Fruit fly (Drosophila melanogaster) whole organism, embryonic: ENCODE results near the gene euc.
A peak's percentile ranks its signal among the peaks of the same experiment; 100 is the strongest.

Source experiments
- CG10431 ChIP-seq: fragments of 200-800 bp; sonication (Bioruptor generic); optimal IDR thresholded peaks from 3 replicates; lab custom pipeline; 2018; ENCODE audit warnings: missing biosample characterization, mild to moderate bottlenecking, missing genetic modification characterization
- CG10979 ChIP-seq: fragments of 200-800 bp; sonication (Bioruptor generic); optimal IDR thresholded peaks from 2 replicates; lab custom pipeline; 2018; ENCODE audit warnings: missing biosample characterization, mild to moderate bottlenecking, missing genetic modification characterization, moderate library complexity
- CG11085 ChIP-seq: fragments of 200-800 bp; sonication (Bioruptor generic); IDR thresholded peaks from 2 replicates; pipeline ENCODE4 v1.3.6; 2022; ENCODE audit warnings: missing biosample characterization, missing genetic modification characterization
- CG12236 ChIP-seq: fragments of 200-800 bp; sonication (Bioruptor generic); optimal IDR thresholded peaks from 2 replicates; lab custom pipeline; 2016; ENCODE audit warnings: missing biosample characterization, missing genetic modification characterization
- CG13775 ChIP-seq: fragments of 200-800 bp; sonication (Bioruptor generic); optimal IDR thresholded peaks from 3 replicates; lab custom pipeline; 2017; ENCODE audit warnings: missing biosample characterization, mild to moderate bottlenecking, missing genetic modification characterization
- CG14860 ChIP-seq: fragments of 200-800 bp; sonication (Bioruptor generic); IDR thresholded peaks from 3 replicates; pipeline ENCODE4 v1.3.6; 2022; ENCODE audit warnings: missing biosample characterization, missing genetic modification characterization; ENCODE audit not compliant: partially characterized antibody
- CG16779 ChIP-seq: fragments of 200-800 bp; sonication (Bioruptor generic); IDR thresholded peaks from 2 replicates; pipeline ENCODE4 v1.3.6; 2022; ENCODE audit warnings: missing biosample characterization, missing genetic modification characterization
- CG17385 ChIP-seq: fragments of 200-800 bp; sonication (Bioruptor generic); optimal IDR thresholded peaks from 3 replicates; lab custom pipeline; 2018; ENCODE audit warnings: missing biosample characterization, mild to moderate bottlenecking, missing genetic modification characterization
- CG18011 ChIP-seq: fragments of 200-800 bp; sonication (Bioruptor generic); optimal IDR thresholded peaks from 2 replicates; lab custom pipeline; 2017; ENCODE audit warnings: missing biosample characterization, missing genetic modification characterization, mild to moderate bottlenecking, moderate library complexity, missing genotype
- CG4707 ChIP-seq: fragments of 200-800 bp; sonication (Bioruptor generic); optimal IDR thresholded peaks from 2 replicates; lab custom pipeline; 2018; ENCODE audit warnings: missing biosample characterization, mild to moderate bottlenecking, missing genetic modification characterization, moderate library complexity
- CG6272 ChIP-seq: fragments of 200-800 bp; sonication (Bioruptor generic); IDR thresholded peaks from 2 replicates; pipeline ENCODE4 v1.3.6; 2022; ENCODE audit warnings: missing biosample characterization, missing genetic modification characterization
- CG6689 ChIP-seq: fragments of 200-800 bp; sonication (Bioruptor generic); IDR thresholded peaks from 2 replicates; pipeline ENCODE4 v1.3.6; 2022; ENCODE audit warnings: missing biosample characterization, missing genetic modification characterization
- CG7357 ChIP-seq: fragments of 200-800 bp; sonication (Bioruptor generic); IDR thresholded peaks from 3 replicates; pipeline ENCODE4 v1.3.6; 2022; ENCODE audit warnings: missing biosample characterization, missing genetic modification characterization
- CoRest ChIP-seq: fragments of 200-800 bp; sonication (Bioruptor generic); optimal IDR thresholded peaks from 3 replicates; lab custom pipeline; 2018; ENCODE audit warnings: missing biosample characterization, mild to moderate bottlenecking, missing genetic modification characterization, moderate library complexity
- E2f1 ChIP-seq: fragments of 200-800 bp; sonication (Bioruptor generic); IDR thresholded peaks from 2 replicates; pipeline ENCODE4 v1.3.6; 2022; ENCODE audit warnings: missing biosample characterization, missing genetic modification characterization
- Fer3 ChIP-seq: fragments of 200-800 bp; sonication (Bioruptor generic); optimal IDR thresholded peaks from 2 replicates; lab custom pipeline; 2018; ENCODE audit warnings: missing biosample characterization, mild to moderate bottlenecking, missing genetic modification characterization, moderate library complexity
- GATAe ChIP-seq: fragments of 200-800 bp; sonication (Bioruptor generic); conservative IDR thresholded peaks from 2 replicates; pipeline ENCODE4 v1.3.6; 2022; ENCODE audit warnings: missing biosample characterization, missing genetic modification characterization
- Gug ChIP-seq: fragments of 200-800 bp; sonication (Bioruptor generic); IDR thresholded peaks from 4 replicates; pipeline ENCODE4 v1.3.6; 2022; ENCODE audit warnings: missing biosample characterization, missing genetic modification characterization
- HHEX ChIP-seq: fragments of 200-800 bp; sonication (Bioruptor generic); optimal IDR thresholded peaks from 3 replicates; lab custom pipeline; 2017; ENCODE audit warnings: missing biosample characterization, mild to moderate bottlenecking, missing genetic modification characterization, missing genetic modification reagents
- HLHmδ ChIP-seq: fragments of 200-800 bp; sonication (Bioruptor generic); optimal IDR thresholded peaks from 2 replicates; lab custom pipeline; 2018; ENCODE audit warnings: missing biosample characterization, mild to moderate bottlenecking, missing genetic modification characterization, moderate library complexity
- HmgZ ChIP-seq: fragments of 200-800 bp; sonication (Bioruptor generic); optimal IDR thresholded peaks from 2 replicates; lab custom pipeline; 2018; ENCODE audit warnings: missing biosample characterization, mild to moderate bottlenecking, missing genetic modification characterization
- Lpt ChIP-seq: fragments of >200 bp; optimal IDR thresholded peaks from 2 replicates; lab custom pipeline; 2018; ENCODE audit warnings: missing biosample characterization, missing genetic modification characterization
- Mrtf ChIP-seq: fragments of 200-800 bp; sonication (Bioruptor generic); IDR thresholded peaks from 3 replicates; pipeline ENCODE4 v1.3.6; 2022; ENCODE audit warnings: missing biosample characterization, missing genetic modification characterization
- Nf-YB ChIP-seq: fragments of 200-800 bp; sonication (Bioruptor generic); optimal IDR thresholded peaks from 3 replicates; lab custom pipeline; 2019; ENCODE audit warnings: missing biosample characterization, mild to moderate bottlenecking, missing genetic modification characterization, moderate library complexity
- NfI ChIP-seq: fragments of 200-800 bp; sonication (Bioruptor generic); optimal IDR thresholded peaks from 3 replicates; lab custom pipeline; 2018; ENCODE audit warnings: missing biosample characterization, mild to moderate bottlenecking, missing genetic modification characterization, moderate library complexity
- Opbp ChIP-seq: fragments of 200-800 bp; sonication (Bioruptor generic); IDR thresholded peaks from 3 replicates; pipeline ENCODE4 v1.3.6; 2022; ENCODE audit warnings: missing biosample characterization, missing genetic modification characterization; ENCODE audit not compliant: partially characterized antibody
- Sox100B ChIP-seq: fragments of 200-800 bp; sonication (Bioruptor generic); optimal IDR thresholded peaks from 3 replicates; lab custom pipeline; 2018; ENCODE audit warnings: missing biosample characterization, mild to moderate bottlenecking, missing genetic modification characterization
- Sry-δ ChIP-seq: fragments of 200-800 bp; sonication (Bioruptor generic); optimal IDR thresholded peaks from 2 replicates; lab custom pipeline; 2016; ENCODE audit warnings: missing biosample characterization, missing genetic modification characterization
- aop ChIP-seq: fragments of 200-800 bp; sonication (Bioruptor generic); IDR thresholded peaks from 2 replicates; pipeline ENCODE4 v1.3.6; 2022; ENCODE audit warnings: missing biosample characterization, missing genetic modification characterization
- ash1 ChIP-seq: fragments of 200-800 bp; sonication (Bioruptor generic); optimal IDR thresholded peaks from 2 replicates; lab custom pipeline; 2018; ENCODE audit warnings: missing biosample characterization, mild to moderate bottlenecking, missing genetic modification characterization
- bab2 ChIP-seq: fragments of 200-800 bp; sonication (Bioruptor generic); optimal IDR thresholded peaks from 2 replicates; lab custom pipeline; 2016; ENCODE audit warnings: missing biosample characterization, missing genetic modification characterization
- cg ChIP-seq: fragments of 200-800 bp; sonication (Bioruptor generic); optimal IDR thresholded peaks from 3 replicates; lab custom pipeline; 2019; ENCODE audit warnings: missing biosample characterization, mild to moderate bottlenecking, missing genetic modification characterization, moderate library complexity
- crol ChIP-seq: fragments of 200-800 bp; sonication (Bioruptor generic); IDR thresholded peaks from 2 replicates; pipeline ENCODE4 v1.3.6; 2022; ENCODE audit warnings: missing biosample characterization, missing genetic modification characterization
- crp ChIP-seq, 2 experiments: fragments of 200-800 bp; sonication (Bioruptor generic); optimal IDR thresholded peaks; 2 replicates in 1 of 2; 3 replicates in 1 of 2; lab custom pipeline; 2017; ENCODE audit warnings: missing biosample characterization in 2 of 2, missing genetic modification characterization in 2 of 2, mild to moderate bottlenecking in 1 of 2, moderate library complexity in 1 of 2
- dan ChIP-seq: fragments of 200-800 bp; sonication (Bioruptor generic); IDR thresholded peaks from 2 replicates; pipeline ENCODE4 v1.3.6; 2022; ENCODE audit warnings: missing biosample characterization, missing genetic modification characterization
- dimm ChIP-seq: fragments of 200-800 bp; sonication (Bioruptor generic); IDR thresholded peaks from 2 replicates; pipeline ENCODE4 v1.3.6; 2022; ENCODE audit warnings: missing biosample characterization, missing genetic modification characterization
- dm ChIP-seq: fragments of 200-800 bp; sonication (Bioruptor generic); optimal IDR thresholded peaks from 3 replicates; lab custom pipeline; 2016; ENCODE audit warnings: missing biosample characterization, missing genetic modification characterization
- dmrt11E ChIP-seq: fragments of 200-800 bp; sonication (Bioruptor generic); optimal IDR thresholded peaks from 3 replicates; lab custom pipeline; 2018; ENCODE audit warnings: missing biosample characterization, mild to moderate bottlenecking, missing genetic modification characterization, moderate library complexity
- fd102C ChIP-seq: fragments of 200-800 bp; sonication (Bioruptor generic); optimal IDR thresholded peaks from 2 replicates; lab custom pipeline; 2018; ENCODE audit warnings: missing biosample characterization, mild to moderate bottlenecking, missing genetic modification characterization, moderate library complexity
- fd3F ChIP-seq: fragments of 200-800 bp; sonication (Bioruptor generic); optimal IDR thresholded peaks from 2 replicates; lab custom pipeline; 2018; ENCODE audit warnings: missing biosample characterization, mild to moderate bottlenecking, missing genetic modification characterization, moderate library complexity
- fd64A ChIP-seq: fragments of 200-800 bp; sonication (Bioruptor generic); optimal IDR thresholded peaks from 3 replicates; lab custom pipeline; 2018; ENCODE audit warnings: missing biosample characterization, mild to moderate bottlenecking, missing genetic modification characterization
- grau ChIP-seq: fragments of 200-800 bp; optimal IDR thresholded peaks from 3 replicates; lab custom pipeline; 2019; ENCODE audit warnings: missing biosample characterization, mild to moderate bottlenecking, missing genetic modification characterization, moderate library complexity
- kni ChIP-seq: fragments of 200-800 bp; sonication (Bioruptor generic); optimal IDR thresholded peaks from 3 replicates; lab custom pipeline; 2017; ENCODE audit warnings: mild to moderate bottlenecking, missing biosample characterization, missing genetic modification reagents, missing genetic modification characterization
- oc ChIP-seq: fragments of 200-800 bp; sonication (Bioruptor generic); optimal IDR thresholded peaks from 2 replicates; lab custom pipeline; 2018; ENCODE audit warnings: missing biosample characterization, mild to moderate bottlenecking, missing genetic modification characterization, moderate library complexity
- pnt ChIP-seq: fragments of 200-800 bp; sonication (Bioruptor generic); optimal IDR thresholded peaks from 3 replicates; lab custom pipeline; 2016; ENCODE audit warnings: missing biosample characterization, missing genetic modification characterization
- sna ChIP-seq: fragments of 200-800 bp; sonication (Bioruptor generic); IDR thresholded peaks from 2 replicates; pipeline ENCODE4 v1.3.6; 2022; ENCODE audit warnings: missing biosample characterization, missing genetic modification characterization; ENCODE audit not compliant: partially characterized antibody
- usp ChIP-seq: fragments of >200 bp; optimal IDR thresholded peaks from 2 replicates; lab custom pipeline; 2017; ENCODE audit warnings: missing biosample characterization, missing genetic modification characterization
- zf30C ChIP-seq: fragments of 200-800 bp; sonication (Bioruptor generic); optimal IDR thresholded peaks from 3 replicates; lab custom pipeline; 2018; ENCODE audit warnings: missing biosample characterization, mild to moderate bottlenecking, missing genetic modification characterization

Gene euc

DNA sequence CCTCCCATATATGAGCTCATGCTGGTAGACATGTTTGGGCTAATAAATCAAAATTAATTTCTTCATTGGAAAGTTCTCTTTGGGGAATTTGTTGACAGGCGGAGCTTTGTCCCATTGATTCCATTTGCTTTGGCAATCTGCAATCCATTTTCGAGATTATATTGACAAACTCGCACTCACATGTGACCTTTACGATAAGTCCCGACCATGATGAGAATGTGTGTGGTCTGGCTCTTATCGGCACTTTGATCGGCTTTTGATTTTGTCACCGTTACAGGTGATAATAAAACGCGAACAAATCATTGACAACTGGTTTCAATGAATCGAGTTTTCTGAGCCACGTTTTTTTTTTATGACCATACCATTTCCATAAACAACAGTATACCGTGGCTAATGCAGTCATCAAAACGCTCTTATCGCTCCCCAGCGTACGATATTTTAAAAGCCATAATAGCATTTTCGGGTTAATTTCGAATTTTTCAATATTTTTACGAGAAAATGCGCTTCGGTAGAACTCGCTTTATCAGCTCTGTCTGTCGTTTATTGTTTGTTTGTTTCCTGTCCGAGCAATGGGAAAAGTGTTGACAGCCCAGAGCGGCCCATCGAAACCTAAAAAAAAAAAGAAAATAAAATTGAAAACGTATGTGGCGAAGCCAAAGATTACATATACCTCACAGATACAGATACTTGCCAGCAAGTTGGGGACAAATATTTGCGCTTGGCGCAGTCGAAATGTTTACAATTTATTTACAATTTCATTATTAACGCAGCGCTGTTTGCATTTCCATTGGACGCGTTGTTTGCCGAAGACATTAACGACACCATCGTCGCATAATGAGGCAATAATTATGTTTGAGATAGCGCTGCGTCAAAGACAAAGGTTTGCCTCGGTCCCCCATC is 19.0 kb upstream of the euc start (continued):
- TF ChIP-seq HLHmδ (GFP tag; lab: Kevin White, UChicago) = peak; percentile 67
- TF ChIP-seq dmrt11E = peak; percentile 90
- TF ChIP-seq CG7357 = no peak
- no peak for TF ChIP-seq Lpt (GFP tag; lab: Kevin White, UChicago)
- TF ChIP-seq zf30C = no peak
- peak; percentile 68 for TF ChIP-seq CoRest
- TF ChIP-seq dan = no peak
- no peak for TF ChIP-seq CG6272 (GFP tag; lab: Robert Waterston, UW)
- TF ChIP-seq Fer3 (tag; lab: Kevin White, UChicago) = no peak
- TF ChIP-seq sna (GFP tag; lab: Robert Waterston, UW) = no peak
- peak; percentile 94 for TF ChIP-seq CG4707 (GFP tag; lab: Kevin White, UChicago)
- peak; percentile 69 for TF ChIP-seq CG17385 (GFP tag; lab: Kevin White, UChicago)
- TF ChIP-seq CG10979 (tag; lab: Kevin White, UChicago) = peak; percentile 40
- no peak for TF ChIP-seq HHEX
- no peak for TF ChIP-seq Mrtf (GFP tag; lab: Robert Waterston, UW)
- TF ChIP-seq crol (GFP tag; lab: Robert Waterston, UW) = no peak
- no peak for TF ChIP-seq pnt (GFP tag; lab: Kevin White, UChicago)
- peak; percentile 90 for TF ChIP-seq fd64A
- no peak for TF ChIP-seq Sry-δ
- TF ChIP-seq CG11085 = no peak
- TF ChIP-seq fd3F = no peak
- no peak for TF ChIP-seq GATAe (GFP tag; lab: Robert Waterston, UW)
- no peak for TF ChIP-seq ash1 (GFP tag; lab: Kevin White, UChicago)
- no peak for TF ChIP-seq usp
- no peak for TF ChIP-seq CG14860
- TF ChIP-seq Opbp (GFP tag; lab: Robert Waterston, UW) = no peak
- peak; percentile 87 for TF ChIP-seq kni (GFP tag; lab: Kevin White, UChicago)
- TF ChIP-seq HmgZ (tag; lab: Kevin White, UChicago) = peak; percentile 72
- TF ChIP-seq grau (tag; lab: Kevin White, UChicago) = peak; percentile 39
- peak; percentile 93 for TF ChIP-seq CG10431 (GFP tag; lab: Kevin White, UChicago)
- TF ChIP-seq Gug (GFP tag; lab: Robert Waterston, UW) = no peak
- peak; percentile 90 for TF ChIP-seq fd102C (GFP tag; lab: Kevin White, UChicago)
- TF ChIP-seq dm (GFP tag; lab: Kevin White, UChicago) = no peak
- peak; percentile 29; the same call in 1 of the 2 replicates for TF ChIP-seq CG6689 (GFP tag; lab: Robert Waterston, UW)
- peak; percentile 76 for TF ChIP-seq Nf-YB
- peak; percentile 28; the same call in 1 of the 2 replicates for TF ChIP-seq dimm
- no peak for TF ChIP-seq aop (GFP tag; lab: Robert Waterston, UW)
- TF ChIP-seq Sox100B (GFP tag; lab: Kevin White, UChicago) = peak; percentile 80
- peak; percentile 93 for TF ChIP-seq CG12236 (GFP tag; lab: Kevin White, UChicago)
- TF ChIP-seq E2f1 (GFP tag; lab: Robert Waterston, UW) = no peak; the same call in 1 of the 2 replicates
- peak; percentile 65 for TF ChIP-seq CG13775 (GFP tag; lab: Kevin White, UChicago)
- TF ChIP-seq CG18011 (GFP tag; lab: Kevin White, UChicago) = peak; percentile 51
- TF ChIP-seq cg (GFP tag; lab: Kevin White, UChicago) = no peak
- TF ChIP-seq crp (GFP tag; optimal IDR thresholded peaks at IDR 0.05; lab: Kevin White, UChicago) = peak in 1 of 2 experiments; percentile 49
- peak; percentile 87 for TF ChIP-seq oc (tag; lab: Kevin White, UChicago)
- no peak for TF ChIP-seq CG16779
- TF ChIP-seq bab2 (GFP tag; lab: Kevin White, UChicago) = no peak
- peak; percentile 55 for TF ChIP-seq NfI (GFP tag; lab: Kevin White, UChicago)
